Fruit fly (Drosophila melanogaster): ENCODE measurements around the gene CG13972.

CG13972 gene

dm6 chr3R:27557970-27558659, 41.1 kb upstream of the CG13972 start (continued):
- peak; percentile 20 for TF ChIP-seq CG2120 (GFP tag; optimal IDR thresholded peaks at IDR 0.05)
- TF ChIP-seq CG13894 (tag; optimal IDR thresholded peaks at IDR 0.05): peak; percentile 93
- TF ChIP-seq bsh (GFP tag; optimal IDR thresholded peaks at IDR 0.05): peak in 1 of 2 experiments; percentile 25
- peak; percentile 99 for TF ChIP-seq nerfin-1 (tag; optimal IDR thresholded peaks at IDR 0.05)
- peak; percentile 33 for TF ChIP-seq Med (GFP tag)
- no peak for TF ChIP-seq NK7.1 (GFP tag; optimal IDR thresholded peaks at IDR 0.05)
- no peak for TF ChIP-seq CG8290 (GFP tag; optimal IDR thresholded peaks at IDR 0.05)
- TF ChIP-seq CG8290 (tag; optimal IDR thresholded peaks at IDR 0.05): peak in 1 of 2 experiments; percentile 5
- TF ChIP-seq CG14667 (GFP tag; IDR thresholded peaks at IDR 0.05): no peak
- no peak for TF ChIP-seq ci (GFP tag; IDR thresholded peaks at IDR 0.05)
- TF ChIP-seq Asciz (GFP tag; optimal IDR thresholded peaks at IDR 0.05): peak; percentile 13
- no peak for TF ChIP-seq CG7786 (GFP tag; optimal IDR thresholded peaks at IDR 0.05)
- TF ChIP-seq Oli (tag; optimal IDR thresholded peaks at IDR 0.05): peak; percentile 30
- no peak for TF ChIP-seq CG12155 (GFP tag; optimal IDR thresholded peaks at IDR 0.05)
- peak; percentile 16 for TF ChIP-seq chn (GFP tag; optimal IDR thresholded peaks at IDR 0.05)
- peak; percentile 21 for TF ChIP-seq CG10267 (tag; optimal IDR thresholded peaks at IDR 0.05)
- 0 out of 3 replicates have a peak, but pooled peaks have one; percentile 19 for TF ChIP-seq CG17361 (GFP tag; IDR thresholded peaks at IDR 0.05)
- no peak for TF ChIP-seq H2.0 (GFP tag; IDR thresholded peaks at IDR 0.05)
- TF ChIP-seq CG18599 (GFP tag; optimal IDR thresholded peaks at IDR 0.05): peak; percentile 19
- peak; percentile 16 for TF ChIP-seq CG9727 (GFP tag; optimal IDR thresholded peaks at IDR 0.05)
- TF ChIP-seq CG13287 (GFP tag; IDR thresholded peaks at IDR 0.05; ENCODE audit: partially characterized antibody): no peak
- TF ChIP-seq CG43689 (GFP tag; IDR thresholded peaks at IDR 0.05): no peak
- TF ChIP-seq CG17385 (GFP tag; optimal IDR thresholded peaks at IDR 0.05): no peak
- TF ChIP-seq CG32532 (GFP tag; IDR thresholded peaks at IDR 0.05): 0 out of 2 replicates have a peak, but pooled peaks have one; percentile 13
- no peak for TF ChIP-seq hth (optimal IDR thresholded peaks at IDR 0.05)
- no peak for TF ChIP-seq Taf1 (GFP tag; IDR thresholded peaks at IDR 0.05)
- TF ChIP-seq phol (tag; optimal IDR thresholded peaks at IDR 0.05): peak; percentile 44
- peak; percentile 38 for TF ChIP-seq CG2712 (tag; optimal IDR thresholded peaks at IDR 0.05)
- TF ChIP-seq gem (tag; optimal IDR thresholded peaks at IDR 0.05): peak; percentile 49
- peak; percentile 14 for TF ChIP-seq CG8388 (GFP tag; optimal IDR thresholded peaks at IDR 0.05)
- TF ChIP-seq CG13424 (tag; optimal IDR thresholded peaks at IDR 0.05): no peak
- no peak for TF ChIP-seq CG11723 (GFP tag; optimal IDR thresholded peaks at IDR 0.05)
- peak; percentile 74 for TF ChIP-seq sens (GFP tag)
- TF ChIP-seq Hr51 (GFP tag; optimal IDR thresholded peaks at IDR 0.05): peak in 1 of 2 experiments; percentile 28
- peak; percentile 32 for TF ChIP-seq grau (tag; optimal IDR thresholded peaks at IDR 0.05)
- TF ChIP-seq fd96Cb (tag; optimal IDR thresholded peaks at IDR 0.05): peak; percentile 5
- no peak for TF ChIP-seq Ptx1 (GFP tag; IDR thresholded peaks at IDR 0.05)
- 0 out of 3 replicates have a peak, but pooled peaks have one; percentile 7 for TF ChIP-seq CG16813 (GFP tag; IDR thresholded peaks at IDR 0.05; ENCODE audit: partially characterized antibody)
- TF ChIP-seq sim (GFP tag; IDR thresholded peaks at IDR 0.05): 0 out of 2 replicates have a peak, but pooled peaks have one; percentile 5
- TF ChIP-seq mld (GFP tag; IDR thresholded peaks at IDR 0.05; ENCODE audit: partially characterized antibody): 0 out of 3 replicates have a peak, but pooled peaks have one; percentile 25
- 0 out of 2 replicates have a peak, but pooled peaks have one; percentile 32 for TF ChIP-seq bbx (GFP tag; IDR thresholded peaks at IDR 0.05; ENCODE audit: partially characterized antibody)
- peak; percentile 27 for TF ChIP-seq CG17359 (tag; optimal IDR thresholded peaks at IDR 0.05)
- TF ChIP-seq dmrt99B (tag; optimal IDR thresholded peaks at IDR 0.05): no peak
- 0 out of 3 replicates have a peak, but pooled peaks have one; percentile 25 for TF ChIP-seq gce (GFP tag; IDR thresholded peaks at IDR 0.05)
- peak; percentile 47; the same call in 1 of the 3 replicates for TF ChIP-seq CG6791 (GFP tag; IDR thresholded peaks at IDR 0.05; ENCODE audit: partially characterized antibody)
- TF ChIP-seq slbo (GFP tag; IDR thresholded peaks at IDR 0.05): peak; percentile 14; the same call in 1 of the 2 replicates
- no peak for TF ChIP-seq chinmo (GFP tag; IDR thresholded peaks at IDR 0.05; ENCODE audit: partially characterized antibody)
- peak; percentile 1 for TF ChIP-seq PHDP (tag; optimal IDR thresholded peaks at IDR 0.05)
